Fruit fly (Drosophila melanogaster) S2 (cell line): ENCODE data around the gene CG15258.

ENCODE experiments used
- CG8478 ChIP-seq: fragments of >200 bp; optimal IDR thresholded peaks from 2 replicates; lab custom pipeline; 2018
- CTCF ChIP-seq, 2 experiments: fragments of >200 bp; optimal IDR thresholded peaks; 2 replicates each; lab custom pipeline; 2018

DNA sequence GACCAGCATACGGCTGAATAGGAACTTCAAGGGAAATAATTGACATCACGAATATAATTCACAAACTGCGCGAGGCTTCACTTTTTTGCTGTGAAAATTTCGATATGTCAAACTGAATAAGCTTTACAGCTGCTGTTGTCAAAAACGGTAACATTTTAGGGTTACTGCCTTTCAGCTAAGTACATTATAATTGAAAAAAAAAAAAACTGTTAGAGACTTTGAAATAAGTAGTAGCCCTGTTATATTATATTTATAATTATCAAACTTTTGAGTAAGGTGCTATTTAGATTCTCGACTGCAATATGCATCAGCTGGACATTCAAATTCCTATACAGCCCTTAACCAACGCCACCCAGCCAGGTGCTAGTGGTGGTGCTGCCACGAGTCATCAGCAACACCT lies 42.6 kb downstream of the CG15258 start, which contains the start of gene nht:
- no peak for TF ChIP-seq CTCF (optimal IDR thresholded peaks at IDR 0.05; lab: Kevin White, UChicago)
- TF ChIP-seq CG8478 (lab: Kevin White, UChicago), result no peak
